Fruit fly (Drosophila melanogaster): ENCODE results near the gene Pgant2.

- no peak for TF ChIP-seq psq (optimal IDR thresholded peaks at IDR 0.05)
- no peak for TF ChIP-seq h (optimal IDR thresholded peaks at IDR 0.05)
- TF ChIP-seq insv (optimal IDR thresholded peaks at IDR 0.05) = no peak
Observed at dm6 chr2L:3425947-3426346, 572 bp downstream of the Pgant2 start.
